Worm (Caenorhabditis elegans): Measurements from ENCODE around the gene F59E12.9.

DNA sequence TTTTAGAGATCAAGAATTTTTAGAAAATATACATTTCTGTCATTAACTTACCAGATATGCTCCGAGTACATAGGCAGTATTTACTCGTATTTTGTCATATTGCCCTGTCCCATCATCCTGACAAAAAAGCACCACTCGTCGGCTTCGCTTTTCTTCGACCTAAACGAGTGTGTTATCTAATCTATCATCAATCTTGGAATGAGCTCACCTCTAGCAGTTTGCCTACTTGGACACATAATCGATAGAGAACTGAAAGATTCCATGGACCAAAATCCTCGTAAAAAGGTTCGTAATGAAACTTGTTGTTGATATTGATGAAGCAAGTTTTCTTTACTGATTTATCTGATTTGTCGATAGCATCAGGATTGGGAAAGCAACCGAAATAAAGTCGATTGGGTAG is 54.0 kb downstream of the F59E12.9 start:
- TF ChIP-seq elt-3 (tag; optimal IDR thresholded peaks at IDR 0.05) (no peak), blmp-1 (tag; optimal IDR thresholded peaks at IDR 0.05) (no peak), lsy-2 (tag; optimal IDR thresholded peaks at IDR 0.05) (no peak), ztf-11 (tag; optimal IDR thresholded peaks at IDR 0.05) (no peak), unc-39 (tag; optimal IDR thresholded peaks at IDR 0.05) (no peak), ces-1 (GFP tag; optimal IDR thresholded peaks at IDR 0.05) (no peak), nhr-237 (tag; optimal IDR thresholded peaks at IDR 0.05) (no peak), unc-62 (GFP tag; optimal IDR thresholded peaks at IDR 0.05) (no peak), pha-4 (tag; optimal IDR thresholded peaks at IDR 0.05) (no peak), lin-13 (tag; optimal IDR thresholded peaks at IDR 0.05) (no peak), snpc-4 (tag; optimal IDR thresholded peaks at IDR 0.05) (no peak), nhr-76 (tag; optimal IDR thresholded peaks at IDR 0.05) (no peak), ham-2 (GFP tag; optimal IDR thresholded peaks at IDR 0.05) (no peak), lin-32 (GFP tag; optimal IDR thresholded peaks at IDR 0.05) (no peak)

All from whole organism, mixed stage, embryonic.